Worm (Caenorhabditis elegans): ENCODE measurements around the gene pud-1.1.
"Not testable (repeated sequence)": the region's sequence is repeated elsewhere in the genome, so short reads cannot be mapped to it uniquely, and the experiment has no call there.

The pud-1.1 gene

DNA sequence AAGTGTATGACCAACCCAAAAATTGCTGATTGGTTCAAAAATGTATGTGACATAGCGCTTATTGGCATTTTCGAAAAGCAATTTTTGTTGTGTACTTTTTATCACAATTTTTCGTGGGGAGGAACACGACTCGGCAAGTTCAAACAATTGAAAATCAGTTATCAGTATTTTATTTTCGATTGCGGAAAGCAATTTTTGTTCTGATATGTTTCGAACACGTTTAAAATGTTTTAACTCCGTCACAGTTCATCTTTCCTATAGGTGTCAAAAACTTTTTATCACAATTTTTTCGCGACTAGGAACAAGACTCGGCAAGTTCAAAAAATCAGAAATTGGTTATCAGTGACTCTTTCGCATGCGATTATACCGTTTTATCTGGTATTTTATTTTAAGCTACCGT, 22.0 kb upstream of the pud-1.1 start (continued):
- TF ChIP-seq dox-1 (GFP tag; IDR thresholded peaks at IDR 0.05) (peak; percentile 73), ets-4 (GFP tag; optimal IDR thresholded peaks at IDR 0.05) (peak; percentile 41), sea-2 (GFP tag; IDR thresholded peaks at IDR 0.05) (no peak), mes-4 (tag; optimal IDR thresholded peaks at IDR 0.05) (no peak), madf-10 (tag; optimal IDR thresholded peaks at IDR 0.05) (peak; percentile 41), lag-1 (GFP tag; IDR thresholded peaks at IDR 0.05) (no peak), let-607 (tag; optimal IDR thresholded peaks at IDR 0.05) (peak; percentile 70 to 82), egl-44 (GFP tag; IDR thresholded peaks at IDR 0.05) (0 out of 2 replicates have a peak, but pooled peaks have one; percentile 36), nfya-2 (GFP tag; IDR thresholded peaks at IDR 0.05) (no peak), egl-18 (GFP tag; IDR thresholded peaks at IDR 0.05) (no peak)

DNA sequence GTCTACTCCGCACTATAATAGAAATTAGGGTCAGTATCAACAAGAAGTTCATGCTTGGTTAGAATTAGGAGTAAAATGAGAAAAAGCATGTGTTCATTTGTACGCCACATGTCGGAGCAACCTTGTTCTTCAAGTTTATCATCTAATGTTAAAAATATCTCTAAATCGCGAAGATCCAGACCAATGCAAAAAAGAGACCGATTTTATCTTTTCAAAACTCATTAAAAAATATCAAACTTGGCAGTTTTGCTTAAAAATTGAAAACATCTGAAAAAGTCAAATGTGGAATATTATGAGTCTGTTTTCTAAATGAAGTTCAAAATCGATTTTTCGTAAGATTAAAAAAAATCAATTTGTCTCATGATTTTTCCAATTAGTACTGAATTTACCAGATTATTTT, 9.2 kb upstream of the pud-1.1 start, which contains the start of gene Y19D10B.6:
Y19D10B.6 (minus strand) TSS at position 101 of the 400 bp plus-strand sequence.
- TF ChIP-seq athp-1 (tag; optimal IDR thresholded peaks at IDR 0.05); ets-4 (GFP tag; optimal IDR thresholded peaks at IDR 0.05); ztf-18 (tag; optimal IDR thresholded peaks at IDR 0.05): not testable (repeated sequence)

DNA sequence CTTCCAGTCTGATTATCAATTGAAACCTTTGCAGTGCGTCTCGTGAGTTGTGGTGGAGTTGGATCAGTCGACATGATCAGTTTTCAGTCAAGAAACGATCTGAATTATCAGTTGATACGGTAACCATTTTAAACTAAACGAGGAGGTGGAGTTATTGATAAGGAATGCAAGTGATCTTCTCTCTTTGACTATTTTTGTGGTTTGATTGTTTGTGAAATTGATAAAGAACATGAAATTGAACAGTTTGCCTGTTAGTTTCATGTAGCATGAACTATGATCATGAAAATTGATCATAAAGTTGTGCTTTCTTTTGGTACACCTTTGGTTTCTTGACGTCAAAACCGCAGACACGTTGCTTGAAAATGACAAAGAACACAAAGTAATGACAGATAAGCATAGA, 7.8 kb upstream of the pud-1.1 start, which contains the start of gene pud-1.2:
pud-1.2 (minus strand) TSS at position 101 of the 400 bp plus-strand sequence.
- not testable (repeated sequence) for TF ChIP-seq pha-4 (tag; optimal IDR thresholded peaks at IDR 0.05); ekl-4 (GFP tag; IDR thresholded peaks at IDR 0.05); rcor-1 (GFP tag; IDR thresholded peaks at IDR 0.05)

DNA sequence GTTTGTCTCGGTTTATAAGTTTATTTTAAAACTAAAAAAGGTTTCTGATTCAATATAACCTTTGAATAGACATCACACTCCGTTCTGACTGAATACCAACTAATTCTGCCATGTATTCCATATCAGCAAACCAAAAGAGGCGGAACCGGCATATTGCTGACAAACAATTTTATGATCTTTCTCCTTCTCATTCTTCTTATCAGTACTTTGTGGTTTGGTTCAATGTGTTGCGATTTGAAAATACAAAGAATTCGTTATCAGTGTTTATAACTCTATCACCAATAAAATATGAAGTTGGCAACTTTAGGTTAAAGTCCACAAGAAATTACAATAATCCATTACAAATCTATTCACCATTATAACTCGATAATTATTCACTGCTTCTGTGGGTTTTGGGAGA, 6.0 kb upstream of the pud-1.1 start:
- TF ChIP-seq nhr-80 (tag; optimal IDR thresholded peaks at IDR 0.05) (peak; percentile 85), tbp1 (GFP tag; optimal IDR thresholded peaks at IDR 0.05) (no peak), dox-1 (GFP tag; IDR thresholded peaks at IDR 0.05) (0 out of 2 replicates have a peak, but pooled peaks have one; percentile 12), ztf-28 (GFP tag; IDR thresholded peaks at IDR 0.05) (no peak), egl-44 (GFP tag; IDR thresholded peaks at IDR 0.05) (no peak)

DNA sequence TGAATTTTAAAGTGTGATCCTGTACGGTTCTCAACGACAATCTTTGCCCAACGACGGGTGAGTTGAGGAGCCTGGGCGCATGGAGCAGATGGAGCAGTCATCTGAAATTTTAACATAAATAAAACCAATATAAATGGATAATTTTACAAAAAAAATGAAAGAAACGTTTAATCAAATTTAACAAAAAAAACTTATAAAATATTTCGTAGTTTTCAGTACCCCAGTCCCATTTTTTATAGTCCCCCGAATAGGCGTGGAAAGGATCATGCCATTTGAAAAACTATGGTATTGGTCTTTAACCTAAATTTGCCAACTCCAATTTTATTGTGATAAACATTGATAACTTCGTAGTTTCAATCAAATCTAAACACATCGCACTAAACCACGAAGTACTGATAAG, 5.2 kb upstream of the pud-1.1 start, which contains the start of gene pud-3:
pud-3 (minus strand) TSS at position 101 of the 400 bp plus-strand sequence.
- TF ChIP-seq attf-5 (GFP tag; optimal IDR thresholded peaks at IDR 0.05), result no peak
- no peak for TF ChIP-seq nhr-80 (tag; optimal IDR thresholded peaks at IDR 0.05)
- no peak for TF ChIP-seq bed-2 (GFP tag; IDR thresholded peaks at IDR 0.05)
- no peak for TF ChIP-seq chd-7 (tag; optimal IDR thresholded peaks at IDR 0.05)
- no peak for TF ChIP-seq Y53G8AR.9 (GFP tag; conservative IDR thresholded peaks at IDR 0.05)
- no peak for TF ChIP-seq ZK185.1 (tag; optimal IDR thresholded peaks at IDR 0.05; ENCODE audit: poor library complexity, severe bottlenecking)
- no peak for TF ChIP-seq attf-3 (GFP tag; conservative IDR thresholded peaks at IDR 0.05)
- no peak for TF ChIP-seq attf-6 (GFP tag; IDR thresholded peaks at IDR 0.05)
- no peak for TF ChIP-seq lag-1 (GFP tag; IDR thresholded peaks at IDR 0.05)
- no peak for TF ChIP-seq ztf-22 (GFP tag; optimal IDR thresholded peaks at IDR 0.05)
- TF ChIP-seq ceh-58 (GFP tag; IDR thresholded peaks at IDR 0.05), result no peak
- no peak for TF ChIP-seq ceh-91 (GFP tag; IDR thresholded peaks at IDR 0.05)
- no peak for TF ChIP-seq tlf-1 (GFP tag; optimal IDR thresholded peaks at IDR 0.05)
- no peak for TF ChIP-seq tbx-9 (tag; optimal IDR thresholded peaks at IDR 0.05; ENCODE audit: borderline replicate concordance)
- no peak for TF ChIP-seq egrh-3 (GFP tag; IDR thresholded peaks at IDR 0.05)
- no peak for TF ChIP-seq atf-7 (tag; optimal IDR thresholded peaks at IDR 0.05)
- TF ChIP-seq F33H1.4 (GFP tag; IDR thresholded peaks at IDR 0.05), result no peak
